Worm (Caenorhabditis elegans) whole organism, young adult: ENCODE measurements around the gene mre-11.
A peak's percentile ranks its signal among the peaks of the same experiment; 100 is the strongest.

Experiments
- D2030.7 ChIP-seq: fragments of 200-800 bp; sonication (Bioruptor generic); IDR thresholded peaks from 2 replicates; pipeline ENCODE4 v1.3.6; 2022; ENCODE audit warnings: missing genetic modification reagents, missing genetic modification characterization, missing compliant biosample characterization
- F22D6.2 ChIP-seq: sonication (generic microtip); optimal IDR thresholded peaks from 2 replicates; lab custom pipeline; 2016; ENCODE audit warnings: mild to moderate bottlenecking, missing genetic modification characterization, missing compliant biosample characterization
- F39B2.1 ChIP-seq: fragments of 200-800 bp; sonication (Bioruptor generic); IDR thresholded peaks from 2 replicates; pipeline ENCODE4 v1.3.6; 2022; ENCODE audit warnings: missing genetic modification reagents, missing genetic modification characterization, missing compliant biosample characterization
- Y53F4B.3 ChIP-seq: fragments of 200-800 bp; sonication (Bioruptor generic); IDR thresholded peaks from 2 replicates; pipeline ENCODE4 v1.3.6; 2022; ENCODE audit warnings: missing genetic modification reagents, missing genetic modification characterization, missing compliant biosample characterization
- Y56A3A.18 ChIP-seq: fragments of 200-800 bp; sonication (Bioruptor generic); IDR thresholded peaks from 2 replicates; pipeline ENCODE4 v1.3.6; 2022; ENCODE audit warnings: missing genetic modification reagents, missing genetic modification characterization, missing compliant biosample characterization
- aptf-3 ChIP-seq: fragments of 200-800 bp; sonication (Bioruptor generic); IDR thresholded peaks from 2 replicates; pipeline ENCODE4 v1.3.6; 2022; ENCODE audit warnings: missing genetic modification characterization, missing compliant biosample characterization
- athp-1 ChIP-seq: sonication (generic microtip); optimal IDR thresholded peaks from 2 replicates; lab custom pipeline; 2017; ENCODE audit warnings: mild to moderate bottlenecking, missing genetic modification characterization, missing compliant biosample characterization
- ccch-3 ChIP-seq: fragments of 200-800 bp; sonication (Bioruptor generic); optimal IDR thresholded peaks from 2 replicates; lab custom pipeline; 2018; ENCODE audit warnings: mild to moderate bottlenecking, missing genetic modification characterization, missing compliant biosample characterization
- cebp-1 ChIP-seq, 2 experiments: fragments of 200-800 bp in 1 of 2; sonication (Bioruptor generic) in 1 of 2; sonication (generic microtip) in 1 of 2; IDR thresholded peaks in 1 of 2; optimal IDR thresholded peaks in 1 of 2; 2 replicates each; pipeline versions ENCODE4 v1.3.6 to Lab custom; 2017 to 2022; ENCODE audit warnings: missing compliant biosample characterization in 2 of 2, missing genetic modification characterization in 2 of 2, mild to moderate bottlenecking in 1 of 2, missing genetic modification reagents in 1 of 2, moderate library complexity in 1 of 2
- ceh-100 ChIP-seq: fragments of 200-800 bp; sonication (Bioruptor generic); IDR thresholded peaks from 2 replicates; pipeline ENCODE4 v1.3.6; 2022; ENCODE audit warnings: missing genetic modification reagents, missing genetic modification characterization, missing compliant biosample characterization
- dpl-1 ChIP-seq: fragments of 150-350 bp; optimal IDR thresholded peaks from 2 replicates; lab custom pipeline; 2014; ENCODE audit warnings: missing biosample characterization, missing genetic modification reagents, missing genetic modification characterization
- gei-17 ChIP-seq: fragments of 200-800 bp; sonication (Bioruptor generic); optimal IDR thresholded peaks from 2 replicates; lab custom pipeline; 2018; ENCODE audit warnings: mild to moderate bottlenecking, missing genetic modification characterization, missing compliant biosample characterization
- hlh-12 ChIP-seq: sonication (generic microtip); optimal IDR thresholded peaks from 2 replicates; lab custom pipeline; 2016; ENCODE audit warnings: missing genetic modification characterization, missing compliant biosample characterization
- hrde-1 ChIP-seq: sonication (generic microtip); optimal IDR thresholded peaks from 2 replicates; lab custom pipeline; 2016; ENCODE audit warnings: missing genetic modification characterization, mild to moderate bottlenecking, missing compliant biosample characterization, moderate library complexity, missing genotype, missing genetic modification reagents, borderline replicate concordance
- hsf-1 ChIP-seq: fragments of 200-800 bp; sonication (Bioruptor generic); IDR thresholded peaks from 2 replicates; pipeline ENCODE4 v1.3.6; 2022; ENCODE audit warnings: missing genetic modification reagents, missing genetic modification characterization, missing compliant biosample characterization
- lag-1 ChIP-seq: fragments of 200-800 bp; sonication (Bioruptor generic); IDR thresholded peaks from 2 replicates; pipeline ENCODE4 v1.3.6; 2022; ENCODE audit warnings: missing genetic modification reagents, missing genetic modification characterization, missing compliant biosample characterization
- let-526 ChIP-seq: fragments of 200-800 bp; sonication (Bioruptor generic); IDR thresholded peaks from 2 replicates; pipeline ENCODE4 v1.3.6; 2022; ENCODE audit warnings: missing genetic modification reagents, missing genetic modification characterization, missing compliant biosample characterization
- lin-40 ChIP-seq: sonication (generic microtip); optimal IDR thresholded peaks from 2 replicates; lab custom pipeline; 2016; ENCODE audit warnings: missing genetic modification characterization, mild to moderate bottlenecking, missing compliant biosample characterization, missing genotype, missing genetic modification reagents
- madf-10 ChIP-seq: sonication (generic microtip); optimal IDR thresholded peaks from 2 replicates; lab custom pipeline; 2016; ENCODE audit warnings: mild to moderate bottlenecking, missing genetic modification characterization, missing compliant biosample characterization
- madf-8 ChIP-seq: fragments of 200-800 bp; sonication (Bioruptor generic); conservative IDR thresholded peaks from 2 replicates; pipeline ENCODE4 v1.3.6; 2022; ENCODE audit warnings: missing genetic modification reagents, missing genetic modification characterization, missing compliant biosample characterization
- mes-4 ChIP-seq: sonication (generic microtip); optimal IDR thresholded peaks from 2 replicates; lab custom pipeline; 2016; ENCODE audit warnings: missing genotype, missing genetic modification characterization, missing compliant biosample characterization
- nhr-120 ChIP-seq: fragments of 200-800 bp; sonication (Bioruptor generic); IDR thresholded peaks from 2 replicates; pipeline ENCODE4 v1.3.6; 2022; ENCODE audit warnings: missing genetic modification characterization, missing compliant biosample characterization
- nhr-27 ChIP-seq: fragments of 200-800 bp; sonication (Bioruptor generic); optimal IDR thresholded peaks from 2 replicates; lab custom pipeline; 2018; ENCODE audit warnings: mild to moderate bottlenecking, missing genetic modification characterization, moderate library complexity, missing compliant biosample characterization
- nhr-80 ChIP-seq: sonication (generic microtip); optimal IDR thresholded peaks from 2 replicates; lab custom pipeline; 2016; ENCODE audit warnings: missing genetic modification characterization, missing compliant biosample characterization
- pbrm-1 ChIP-seq: fragments of 200-800 bp; sonication (Bioruptor generic); IDR thresholded peaks from 2 replicates; pipeline ENCODE4 v1.3.6; 2022; ENCODE audit warnings: missing genetic modification reagents, missing genetic modification characterization, missing compliant biosample characterization
- pha-4 ChIP-seq: fragments of 150-350 bp; sonication (generic microtip); optimal IDR thresholded peaks from 2 replicates; lab custom pipeline; 2014; ENCODE audit warnings: missing biosample characterization, missing genetic modification reagents, missing genetic modification characterization
- rpc-1 ChIP-seq, 2 experiments: fragments of 150-350 bp in 1 of 2; sonication (generic microtip) in 1 of 2; optimal IDR thresholded peaks; 2 replicates each; lab custom pipeline; 2014 to 2018; ENCODE audit warnings: missing biosample characterization in 1 of 2, missing genetic modification characterization in 1 of 2, missing genetic modification reagents in 1 of 2, missing genotype in 1 of 2
- sea-2 ChIP-seq: fragments of 200-800 bp; sonication (Bioruptor generic); IDR thresholded peaks from 2 replicates; pipeline ENCODE4 v1.3.6; 2022; ENCODE audit warnings: missing genetic modification characterization, missing compliant biosample characterization
- snpc-1.3 ChIP-seq: sonication (generic microtip); optimal IDR thresholded peaks from 2 replicates; lab custom pipeline; 2017; ENCODE audit warnings: missing genetic modification characterization, mild to moderate bottlenecking, missing compliant biosample characterization, antibody characterized with exemption, moderate library complexity, missing genotype, missing genetic modification reagents; ENCODE audit not compliant: insufficient read depth
- snpc-3.4 ChIP-seq: sonication (generic microtip); optimal IDR thresholded peaks from 2 replicates; lab custom pipeline; 2017; ENCODE audit warnings: missing genetic modification characterization, mild to moderate bottlenecking, missing compliant biosample characterization, antibody characterized with exemption, moderate library complexity, missing genotype, missing genetic modification reagents
- snpc-4 ChIP-seq, 5 experiments: fragments of 150-350 bp in 1 of 5; sonication (generic microtip) in 4 of 5; optimal IDR thresholded peaks; 2 replicates each; lab custom pipeline; 2014 to 2018; ENCODE audit warnings: missing genetic modification characterization in 5 of 5, missing biosample characterization in 3 of 5, antibody characterized with exemption in 2 of 5, mild to moderate bottlenecking in 2 of 5, missing compliant biosample characterization in 2 of 5, missing genotype in 2 of 5, moderate library complexity in 2 of 5, missing genetic modification reagents in 1 of 5
- sptf-2 ChIP-seq: fragments of 200-800 bp; sonication (Bioruptor generic); optimal IDR thresholded peaks from 2 replicates; lab custom pipeline; 2018; ENCODE audit warnings: mild to moderate bottlenecking, missing genetic modification characterization, missing compliant biosample characterization
- xnd-1 ChIP-seq: sonication (generic microtip); optimal IDR thresholded peaks from 2 replicates; lab custom pipeline; 2016; ENCODE audit warnings: missing genotype, missing genetic modification reagents, missing genetic modification characterization, missing compliant biosample characterization
- ztf-25 ChIP-seq: fragments of 200-800 bp; sonication (Bioruptor generic); IDR thresholded peaks from 2 replicates; pipeline ENCODE4 v1.3.6; 2022; ENCODE audit warnings: missing genetic modification reagents, missing genetic modification characterization, missing compliant biosample characterization
- ztf-28 ChIP-seq: fragments of 200-800 bp; sonication (Bioruptor generic); IDR thresholded peaks from 2 replicates; pipeline ENCODE4 v1.3.6; 2022; ENCODE audit warnings: missing genetic modification reagents, missing genetic modification characterization, missing compliant biosample characterization

mre-11 gene

ce11 chrV:10757128-10757527 lies 20.5 kb upstream of the mre-11 start:
- TF ChIP-seq hlh-12 (tag; lab: Kevin White, UChicago) (no peak), let-526 (GFP tag; lab: Robert Waterston, UW) (no peak), nhr-80 (no peak), cebp-1 (GFP tag; IDR thresholded peaks at IDR 0.05; lab: Robert Waterston, UW) (peak; percentile 57; the same call in 1 of the 2 replicates), cebp-1 (tag; optimal IDR thresholded peaks at IDR 0.05; lab: Kevin White, UChicago) (no peak), nhr-120 (no peak), ccch-3 (GFP tag; lab: Kevin White, UChicago) (no peak), xnd-1 (tag; lab: Kevin White, UChicago) (no peak)

DNA sequence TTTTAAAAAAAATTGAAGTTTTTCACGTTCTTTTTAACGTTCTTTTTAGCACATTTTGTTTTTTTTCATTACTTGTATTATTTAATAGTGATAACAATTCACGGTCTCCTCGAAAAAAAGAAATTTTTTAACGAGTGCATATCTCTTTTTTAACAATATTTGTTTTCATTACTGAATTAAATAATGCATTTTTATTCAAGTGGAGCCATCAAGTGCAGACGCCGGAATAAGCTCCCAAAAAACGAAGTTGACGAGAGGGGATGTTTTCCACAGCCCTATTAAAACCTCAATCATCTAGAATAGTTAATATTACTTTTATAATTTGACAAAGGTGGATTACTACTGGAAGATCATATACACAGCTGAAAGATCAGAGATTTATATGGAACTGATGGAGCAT lies 20.0 kb upstream of the mre-11 start, which contains the start of gene irld-6:
irld-6 (minus strand) TSS at position 101 of the 400 bp plus-strand sequence.
- TF ChIP-seq madf-8 (GFP tag; lab: Robert Waterston, UW) (no peak), ztf-25 (GFP tag; lab: Robert Waterston, UW) (no peak), dpl-1 (GFP tag; lab: Kevin White, UChicago) (no peak), pha-4 (tag; lab: Kevin White, UChicago) (no peak), mes-4 (tag; lab: Kevin White, UChicago) (no peak), snpc-3.4 (tag; lab: Kevin White, UChicago) (no peak), Y56A3A.18 (no peak), ztf-28 (no peak), sptf-2 (GFP tag; lab: Kevin White, UChicago) (no peak)

DNA sequence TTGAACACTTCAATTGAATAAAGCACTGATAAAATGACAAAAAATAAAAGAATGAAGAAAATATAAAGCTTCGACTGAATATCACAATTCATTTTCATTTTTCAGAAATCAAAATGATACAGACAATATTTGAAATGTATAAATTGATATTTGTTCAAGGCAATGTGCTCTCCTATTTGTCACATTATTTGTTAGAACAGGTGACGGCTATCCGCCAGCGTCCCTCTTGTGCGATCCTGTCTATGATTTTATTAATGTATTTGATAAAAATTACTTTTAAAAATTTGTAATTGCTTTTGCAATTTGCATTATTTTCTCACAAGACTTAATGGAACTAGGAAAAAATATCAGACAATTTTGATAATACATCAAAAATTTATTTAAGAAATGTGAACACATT lies 17.4 kb upstream of the mre-11 start, which contains the start of gene F28H7.7:
F28H7.7 (minus strand) TSS at position 101 of the 400 bp plus-strand sequence.
- TF ChIP-seq hrde-1 (tag; lab: Kevin White, UChicago) = no peak
- TF ChIP-seq gei-17 (GFP tag; lab: Kevin White, UChicago) = no peak
- no peak for TF ChIP-seq snpc-4 (GFP tag; optimal IDR thresholded peaks at IDR 0.05; lab: Kevin White, UChicago)
- TF ChIP-seq snpc-4 (tag; optimal IDR thresholded peaks at IDR 0.05; lab: Kevin White, UChicago) = no peak
- no peak for TF ChIP-seq ztf-25 (GFP tag; lab: Robert Waterston, UW)
- TF ChIP-seq lin-40 (tag; lab: Kevin White, UChicago) = no peak
- no peak for TF ChIP-seq pbrm-1 (GFP tag; lab: Robert Waterston, UW)
- no peak for TF ChIP-seq rpc-1 (optimal IDR thresholded peaks at IDR 0.05; lab: Kevin White, UChicago)
- no peak for TF ChIP-seq rpc-1 (tag; optimal IDR thresholded peaks at IDR 0.05; lab: Kevin White, UChicago)
- no peak for TF ChIP-seq athp-1 (tag; lab: Kevin White, UChicago)
- TF ChIP-seq lag-1 (GFP tag; lab: Robert Waterston, UW) = no peak
- TF ChIP-seq D2030.7 = no peak
- TF ChIP-seq aptf-3 (GFP tag; lab: Robert Waterston, UW) = no peak
- no peak for TF ChIP-seq ztf-28
- no peak for TF ChIP-seq ceh-100
- TF ChIP-seq madf-10 (tag; lab: Kevin White, UChicago) = no peak
- TF ChIP-seq F22D6.2 = no peak
- no peak for TF ChIP-seq F39B2.1 (GFP tag; lab: Robert Waterston, UW)
- TF ChIP-seq hsf-1 = no peak
- no peak for TF ChIP-seq nhr-27
- TF ChIP-seq, all 124 proteins: peak for 0

ce11 chrV:10750630-10751029 lies 14.0 kb upstream of the mre-11 start, which contains the start of gene F28H7.3:
Gene F28H7.3 (minus strand): TSS chrV:10750788.
- TF ChIP-seq ccch-3 (GFP tag; lab: Kevin White, UChicago) (no peak), Y53F4B.3 (no peak), nhr-80 (peak; percentile 90), mes-4 (tag; lab: Kevin White, UChicago) (no peak), sea-2 (GFP tag; lab: Robert Waterston, UW) (no peak), rpc-1 (optimal IDR thresholded peaks at IDR 0.05; lab: Kevin White, UChicago) (no peak), rpc-1 (tag; optimal IDR thresholded peaks at IDR 0.05; lab: Kevin White, UChicago) (no peak), snpc-1.3 (tag; lab: Kevin White, UChicago) (no peak)
